Worm (Caenorhabditis elegans) whole organism, midembryonic: ENCODE results near the gene Y46B2A.4.

Experiments
- T22C8.4 ChIP-seq: fragments of 200-800 bp; sonication (Bioruptor generic); IDR thresholded peaks from 2 replicates; pipeline ENCODE4 v1.3.6; 2022; ENCODE audit warnings: missing genetic modification characterization, missing compliant biosample characterization
- cog-1 ChIP-seq: sonication (generic microtip); optimal IDR thresholded peaks from 2 replicates; lab custom pipeline; 2016; ENCODE audit warnings: missing genetic modification characterization, missing compliant biosample characterization
- flt-1 ChIP-seq: fragments of 200-800 bp; sonication (Bioruptor generic); IDR thresholded peaks from 2 replicates; pipeline ENCODE4 v1.3.6; 2022; ENCODE audit warnings: missing genetic modification characterization, missing compliant biosample characterization
- klf-2 ChIP-seq: fragments of 200-800 bp; sonication (Bioruptor generic); conservative IDR thresholded peaks from 2 replicates; pipeline ENCODE4 v1.3.6; 2022; ENCODE audit warnings: missing genetic modification reagents, missing genetic modification characterization, missing compliant biosample characterization
- med-1 ChIP-seq: sonication (generic microtip); optimal IDR thresholded peaks from 2 replicates; lab custom pipeline; 2017; ENCODE audit warnings: missing genetic modification characterization, mild to moderate bottlenecking, missing compliant biosample characterization, antibody characterized with exemption, missing genetic modification reagents; ENCODE audit not compliant: insufficient read depth
- ref-1 ChIP-seq: fragments of 200-800 bp; sonication (Bioruptor generic); conservative IDR thresholded peaks from 2 replicates; pipeline ENCODE4 v1.3.6; 2022; ENCODE audit warnings: missing genetic modification reagents, missing genetic modification characterization, missing compliant biosample characterization
- tab-1 ChIP-seq: fragments of 200-800 bp; sonication (Bioruptor generic); IDR thresholded peaks from 2 replicates; pipeline ENCODE4 v1.3.6; 2022; ENCODE audit warnings: missing genetic modification characterization, missing compliant biosample characterization
- ztf-23 ChIP-seq: fragments of 200-800 bp; sonication (Bioruptor generic); IDR thresholded peaks from 2 replicates; pipeline ENCODE4 v1.3.6; 2022; ENCODE audit warnings: missing genetic modification reagents, missing genetic modification characterization, missing compliant biosample characterization
- ztf-29 ChIP-seq: fragments of 200-800 bp; sonication (Bioruptor generic); IDR thresholded peaks from 2 replicates; pipeline ENCODE4 v1.3.6; 2022; ENCODE audit warnings: missing genetic modification reagents, missing genetic modification characterization, missing compliant biosample characterization

The Y46B2A.4 gene

ce11 chrII:880666-881226 is 19.1 kb downstream of the Y46B2A.4 start:
- TF ChIP-seq T22C8.4 (no peak), cog-1 (tag; lab: Kevin White, UChicago) (no peak), flt-1 (GFP tag; lab: Robert Waterston, UW) (no peak), ztf-23 (GFP tag; lab: Robert Waterston, UW) (no peak), ref-1 (no peak), med-1 (GFP tag; lab: Kevin White, UChicago) (no peak), klf-2 (GFP tag; lab: Robert Waterston, UW) (no peak), ztf-29 (GFP tag; lab: Robert Waterston, UW) (no peak), tab-1 (no peak)

- TF ChIP-seq ztf-23 (GFP tag; lab: Robert Waterston, UW) = no peak
- TF ChIP-seq ztf-29 (GFP tag; lab: Robert Waterston, UW) = no peak
- TF ChIP-seq klf-2 (GFP tag; lab: Robert Waterston, UW) = no peak
- TF ChIP-seq tab-1 = no peak
- no peak for TF ChIP-seq flt-1 (GFP tag; lab: Robert Waterston, UW)
- TF ChIP-seq ref-1 = no peak
- no peak for TF ChIP-seq cog-1 (tag; lab: Kevin White, UChicago)
- no peak for TF ChIP-seq T22C8.4
- TF ChIP-seq med-1 (GFP tag; lab: Kevin White, UChicago) = no peak
These were observed 22.5 kb downstream of the Y46B2A.4 start for ce11 chrII:884204-884603.

ce11 chrII:888024-888423 is 26.4 kb downstream of the Y46B2A.4 start, which contains the start of gene T07D3.4:
Gene T07D3.4, plus strand, starts transcription at chrII:888309.
- TF ChIP-seq T22C8.4 (no peak), ztf-23 (GFP tag; lab: Robert Waterston, UW) (no peak), tab-1 (no peak), ref-1 (no peak), med-1 (GFP tag; lab: Kevin White, UChicago) (no peak), cog-1 (tag; lab: Kevin White, UChicago) (no peak), flt-1 (GFP tag; lab: Robert Waterston, UW) (no peak), ztf-29 (GFP tag; lab: Robert Waterston, UW) (no peak), klf-2 (GFP tag; lab: Robert Waterston, UW) (no peak)

- TF ChIP-seq T22C8.4 = no peak
- TF ChIP-seq flt-1 (GFP tag; lab: Robert Waterston, UW) = no peak
- TF ChIP-seq med-1 (GFP tag; lab: Kevin White, UChicago) = no peak
- no peak for TF ChIP-seq tab-1
- no peak for TF ChIP-seq klf-2 (GFP tag; lab: Robert Waterston, UW)
- no peak for TF ChIP-seq ztf-23 (GFP tag; lab: Robert Waterston, UW)
- TF ChIP-seq cog-1 (tag; lab: Kevin White, UChicago) = no peak
- TF ChIP-seq ztf-29 (GFP tag; lab: Robert Waterston, UW) = no peak
- TF ChIP-seq ref-1 = no peak
These were observed 39.2 kb downstream of the Y46B2A.4 start, which contains the start of gene T07D3.9 for ce11 chrII:900720-901332. Gene T07D3.9, minus strand, starts transcription at chrII:900913.

ce11 chrII:901632-902031 is 40.0 kb downstream of the Y46B2A.4 start, which contains the start of gene T07D3.2:
Gene T07D3.2, plus strand, starts transcription at chrII:901932.
- TF ChIP-seq cog-1 (tag; lab: Kevin White, UChicago) (no peak), klf-2 (GFP tag; lab: Robert Waterston, UW) (no peak), flt-1 (GFP tag; lab: Robert Waterston, UW) (no peak), ztf-23 (GFP tag; lab: Robert Waterston, UW) (no peak), ztf-29 (GFP tag; lab: Robert Waterston, UW) (no peak), T22C8.4 (no peak), ref-1 (no peak), tab-1 (no peak)

- TF ChIP-seq med-1 (GFP tag; lab: Kevin White, UChicago) = no peak
- TF ChIP-seq ztf-23 (GFP tag; lab: Robert Waterston, UW) = no peak
- TF ChIP-seq tab-1 = no peak
- TF ChIP-seq flt-1 (GFP tag; lab: Robert Waterston, UW) = no peak
- no peak for TF ChIP-seq T22C8.4
- TF ChIP-seq ztf-29 (GFP tag; lab: Robert Waterston, UW) = no peak
- no peak for TF ChIP-seq ref-1
- no peak for TF ChIP-seq klf-2 (GFP tag; lab: Robert Waterston, UW)
- no peak for TF ChIP-seq cog-1 (tag; lab: Kevin White, UChicago)
These were observed 43.7 kb downstream of the Y46B2A.4 start for ce11 chrII:905335-905734.

ce11 chrII:909554-909953 is 47.9 kb downstream of the Y46B2A.4 start, which contains the start of the genes fbxc-24 and fbxc-27:
Gene fbxc-24, minus strand, starts transcription at chrII:909654.
Gene fbxc-27, plus strand, starts transcription at chrII:909769.
- TF ChIP-seq ztf-29 (GFP tag; lab: Robert Waterston, UW) (no peak), flt-1 (GFP tag; lab: Robert Waterston, UW) (no peak), ztf-23 (GFP tag; lab: Robert Waterston, UW) (no peak), T22C8.4 (no peak), klf-2 (GFP tag; lab: Robert Waterston, UW) (no peak), med-1 (GFP tag; lab: Kevin White, UChicago) (no peak), ref-1 (no peak), cog-1 (tag; lab: Kevin White, UChicago) (no peak)

- TF ChIP-seq med-1 (GFP tag; lab: Kevin White, UChicago) = no peak
These were observed 50.0 kb downstream of the Y46B2A.4 start, which contains the start of gene fbxc-31 for ce11 chrII:911680-912079. Gene fbxc-31, plus strand, starts transcription at chrII:911980.
